Fruit fly (Drosophila melanogaster) whole organism, adult: Measurements from ENCODE around the gene CG12056.

Experiments used
- CG14711 ChIP-seq: fragments of 200-800 bp; sonication (Bioruptor generic); optimal IDR thresholded peaks from 2 replicates; lab custom pipeline; 2018; ENCODE audit warnings: missing biosample characterization, mild to moderate bottlenecking, missing genetic modification characterization, moderate library complexity
- CG1620 ChIP-seq: fragments of 200-800 bp; sonication (Bioruptor generic); optimal IDR thresholded peaks from 2 replicates; lab custom pipeline; 2016; ENCODE audit warnings: missing biosample characterization, missing genetic modification characterization
- CG5204 ChIP-seq: fragments of 200-800 bp; sonication (Bioruptor generic); optimal IDR thresholded peaks from 2 replicates; lab custom pipeline; 2016; ENCODE audit warnings: missing biosample characterization, missing genetic modification characterization
- CG7045 ChIP-seq: fragments of 200-800 bp; sonication (Bioruptor generic); optimal IDR thresholded peaks from 2 replicates; lab custom pipeline; 2017; ENCODE audit warnings: missing biosample characterization, mild to moderate bottlenecking, missing genetic modification characterization
- Mnt ChIP-seq: fragments of 200-800 bp; sonication (Bioruptor generic); optimal IDR thresholded peaks from 2 replicates; lab custom pipeline; 2016; ENCODE audit warnings: missing biosample characterization, mild to moderate bottlenecking, missing genetic modification characterization
- cic ChIP-seq: fragments of 200-800 bp; sonication (Bioruptor generic); optimal IDR thresholded peaks from 2 replicates; lab custom pipeline; 2017; ENCODE audit warnings: missing biosample characterization, mild to moderate bottlenecking, missing genetic modification characterization, moderate library complexity
- kay ChIP-seq: fragments of 200-800 bp; sonication (Bioruptor generic); peaks from one replicate; lab custom pipeline; 2016; ENCODE audit warnings: missing biosample characterization, missing genetic modification characterization, borderline replicate concordance
- ovo ChIP-seq: fragments of 200-800 bp; sonication (Bioruptor generic); optimal IDR thresholded peaks from 2 replicates; lab custom pipeline; 2016; ENCODE audit warnings: missing biosample characterization, missing genetic modification characterization
- pad ChIP-seq: fragments of 200-800 bp; sonication (Bioruptor generic); optimal IDR thresholded peaks from 3 replicates; lab custom pipeline; 2017; ENCODE audit warnings: missing biosample characterization, missing genetic modification characterization, mild to moderate bottlenecking, moderate library complexity, missing genetic modification reagents
- tj ChIP-seq: fragments of 200-800 bp; sonication (Bioruptor generic); optimal IDR thresholded peaks from 3 replicates; lab custom pipeline; 2017; ENCODE audit warnings: missing biosample characterization, mild to moderate bottlenecking, missing genetic modification characterization, moderate library complexity
- toe ChIP-seq: fragments of 200-800 bp; sonication (Bioruptor generic); optimal IDR thresholded peaks from 2 replicates; lab custom pipeline; 2016; ENCODE audit warnings: missing biosample characterization, missing genetic modification characterization

DNA sequence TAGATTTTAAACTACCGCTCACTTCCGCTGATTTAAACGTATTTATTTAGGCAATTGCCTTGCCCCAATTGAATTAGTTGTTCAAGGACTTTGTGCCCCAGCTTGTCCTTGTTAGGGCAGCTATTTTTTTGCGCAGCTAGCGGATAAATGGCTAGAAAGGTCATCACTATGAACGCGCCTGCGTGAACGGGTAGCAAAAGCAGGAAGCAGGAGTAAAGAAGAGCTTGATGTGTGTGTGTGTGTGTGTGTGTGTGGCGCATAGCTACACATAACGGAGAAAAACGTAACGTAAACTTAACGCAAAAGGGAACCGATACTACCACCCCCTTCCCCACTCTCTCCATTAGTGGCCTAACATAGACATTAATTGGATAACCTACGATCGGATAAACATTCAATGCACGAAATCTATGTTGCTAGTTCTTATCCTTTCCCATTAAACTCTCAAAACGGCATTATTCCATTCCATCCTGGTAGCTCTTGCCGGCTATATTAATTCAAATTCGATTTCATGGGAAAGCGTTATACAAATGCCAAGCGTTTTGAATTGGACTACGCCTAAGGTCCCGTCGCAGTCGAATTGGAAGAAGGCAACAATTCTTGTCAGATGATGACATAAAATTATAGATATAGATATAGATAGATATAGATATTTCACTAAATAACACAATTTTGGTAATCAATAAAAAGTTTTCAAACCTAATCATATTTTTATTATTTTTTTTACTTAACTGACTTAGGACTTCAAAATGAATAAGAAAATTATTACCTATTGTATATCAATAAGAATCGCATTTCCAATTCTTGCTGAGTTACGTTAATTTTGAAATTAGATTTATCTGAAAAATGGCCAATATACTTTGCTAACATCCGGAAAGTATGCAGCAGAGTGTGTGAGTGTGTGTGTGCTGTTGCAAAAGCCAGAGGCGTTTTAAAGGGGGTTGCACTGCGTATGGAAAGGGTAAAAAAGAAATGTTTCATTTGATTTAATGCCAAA, 27.7 kb upstream of the CG12056 start:
- TF ChIP-seq CG5204 (GFP tag; lab: Kevin White, UChicago), result no peak
- TF ChIP-seq ovo (GFP tag; lab: Kevin White, UChicago), result no peak
- peak; percentile 11 for TF ChIP-seq Mnt (GFP tag; lab: Kevin White, UChicago)
- TF ChIP-seq kay (GFP tag; lab: Kevin White, UChicago), result no peak
- no peak for TF ChIP-seq CG1620
- no peak for TF ChIP-seq tj
- TF ChIP-seq cic (GFP tag; lab: Kevin White, UChicago), result no peak
- TF ChIP-seq toe (GFP tag; lab: Kevin White, UChicago), result no peak
- TF ChIP-seq CG7045 (GFP tag; lab: Kevin White, UChicago), result no peak
- no peak for TF ChIP-seq CG14711 (tag; lab: Kevin White, UChicago)
- TF ChIP-seq pad (GFP tag; lab: Kevin White, UChicago), result peak; percentile 93
